Worm (Caenorhabditis elegans) whole organism, mixed stage, embryonic: ENCODE measurements around the gene C14E2.7.

Source experiments
- bed-3 ChIP-seq: fragments of 200-800 bp; sonication (Bioruptor generic); optimal IDR thresholded peaks from 3 replicates; lab custom pipeline; 2018; ENCODE audit warnings: mild to moderate bottlenecking, missing genetic modification characterization, moderate library complexity, missing compliant biosample characterization
- ceh-39 ChIP-seq: fragments of 150-350 bp; optimal IDR thresholded peaks from 2 replicates; lab custom pipeline; 2014; ENCODE audit warnings: missing biosample characterization, missing genetic modification characterization
- ceh-43 ChIP-seq: fragments of 200-800 bp; sonication (Bioruptor generic); optimal IDR thresholded peaks from 2 replicates; lab custom pipeline; 2018; ENCODE audit warnings: mild to moderate bottlenecking, missing genetic modification characterization, moderate library complexity, missing compliant biosample characterization
- ceh-83 ChIP-seq: fragments of 200-800 bp; sonication (Bioruptor generic); optimal IDR thresholded peaks from 2 replicates; lab custom pipeline; 2018; ENCODE audit warnings: mild to moderate bottlenecking, missing genetic modification characterization, missing compliant biosample characterization
- ces-1 ChIP-seq: fragments of 150-350 bp; optimal IDR thresholded peaks from 2 replicates; lab custom pipeline; 2014; ENCODE audit warnings: missing biosample characterization, missing genetic modification reagents, missing genetic modification characterization
- cnd-1 ChIP-seq: fragments of 200-800 bp; sonication (Bioruptor generic); optimal IDR thresholded peaks from 2 replicates; lab custom pipeline; 2018; ENCODE audit warnings: mild to moderate bottlenecking, missing genetic modification characterization, missing compliant biosample characterization
- drap-1 ChIP-seq: fragments of 200-800 bp; sonication (Bioruptor generic); optimal IDR thresholded peaks from 3 replicates; lab custom pipeline; 2018; ENCODE audit warnings: mild to moderate bottlenecking, missing genetic modification characterization, missing compliant biosample characterization
- elt-1 ChIP-seq: sonication (generic microtip); optimal IDR thresholded peaks from 2 replicates; lab custom pipeline; 2017; ENCODE audit warnings: missing genetic modification characterization, mild to moderate bottlenecking, missing compliant biosample characterization, antibody characterized with exemption, moderate library complexity, borderline replicate concordance; ENCODE audit not compliant: insufficient read depth
- elt-3 ChIP-seq: fragments of 150-350 bp; optimal IDR thresholded peaks from 2 replicates; lab custom pipeline; 2014; ENCODE audit warnings: missing biosample characterization, missing genetic modification characterization
- ham-2 ChIP-seq: fragments of 200-800 bp; sonication (Bioruptor generic); optimal IDR thresholded peaks from 2 replicates; lab custom pipeline; 2018; ENCODE audit warnings: mild to moderate bottlenecking, missing genetic modification characterization, missing compliant biosample characterization
- hlh-1 ChIP-seq: fragments of 150-350 bp; optimal IDR thresholded peaks from 2 replicates; lab custom pipeline; 2014; ENCODE audit warnings: missing biosample characterization, missing genetic modification reagents, missing genetic modification characterization
- lin-13 ChIP-seq: fragments of 150-350 bp; optimal IDR thresholded peaks from 2 replicates; lab custom pipeline; 2014; ENCODE audit warnings: missing biosample characterization, missing genetic modification characterization
- lin-32 ChIP-seq: fragments of 200-800 bp; sonication (Bioruptor generic); optimal IDR thresholded peaks from 2 replicates; lab custom pipeline; 2018; ENCODE audit warnings: mild to moderate bottlenecking, missing genetic modification characterization, missing compliant biosample characterization
- mab-5 ChIP-seq: fragments of 150-350 bp; optimal IDR thresholded peaks from 2 replicates; lab custom pipeline; 2014; ENCODE audit warnings: missing biosample characterization, missing genetic modification characterization
- mep-1 ChIP-seq: fragments of 150-350 bp; optimal IDR thresholded peaks from 2 replicates; lab custom pipeline; 2017; ENCODE audit warnings: missing biosample characterization, missing genetic modification reagents, missing genetic modification characterization, inconsistent platforms
- mls-2 ChIP-seq: sonication (generic microtip); optimal IDR thresholded peaks from 2 replicates; lab custom pipeline; 2016; ENCODE audit warnings: mild to moderate bottlenecking, missing genetic modification characterization, moderate library complexity, missing compliant biosample characterization
- nhr-12 ChIP-seq: fragments of 150-350 bp; optimal IDR thresholded peaks from 2 replicates; lab custom pipeline; 2014; ENCODE audit warnings: missing biosample characterization, missing genetic modification characterization
- nhr-2 ChIP-seq: fragments of 150-350 bp; optimal IDR thresholded peaks from 2 replicates; lab custom pipeline; 2014; ENCODE audit warnings: missing biosample characterization, missing genetic modification characterization
- nhr-237 ChIP-seq: fragments of 150-350 bp; optimal IDR thresholded peaks from 2 replicates; lab custom pipeline; 2014; ENCODE audit warnings: missing biosample characterization, missing genetic modification characterization
- nhr-28 ChIP-seq: fragments of 150-350 bp; optimal IDR thresholded peaks from 2 replicates; lab custom pipeline; 2014; ENCODE audit warnings: missing biosample characterization, missing genetic modification characterization
- nhr-76 ChIP-seq: sonication (generic microtip); optimal IDR thresholded peaks from 2 replicates; lab custom pipeline; 2017; ENCODE audit warnings: missing biosample characterization, missing genetic modification characterization
- pha-4 ChIP-seq: fragments of 150-350 bp; optimal IDR thresholded peaks from 2 replicates; lab custom pipeline; 2018; ENCODE audit warnings: missing biosample characterization, missing genetic modification reagents, missing genetic modification characterization
- sem-2 ChIP-seq: fragments of 200-800 bp; sonication (Bioruptor generic); optimal IDR thresholded peaks from 2 replicates; lab custom pipeline; 2018; ENCODE audit warnings: mild to moderate bottlenecking, missing genetic modification characterization, missing compliant biosample characterization
- snpc-4 ChIP-seq: fragments of 150-350 bp; optimal IDR thresholded peaks from 2 replicates; lab custom pipeline; 2014; ENCODE audit warnings: missing biosample characterization, missing genetic modification characterization
- sptf-1 ChIP-seq: sonication (generic microtip); optimal IDR thresholded peaks from 2 replicates; lab custom pipeline; 2017; ENCODE audit warnings: mild to moderate bottlenecking, missing genetic modification characterization, moderate library complexity, missing compliant biosample characterization
- unc-120 ChIP-seq: sonication (generic microtip); optimal IDR thresholded peaks from 2 replicates; lab custom pipeline; 2017; ENCODE audit warnings: missing genetic modification characterization, missing compliant biosample characterization; ENCODE audit not compliant: poor library complexity, severe bottlenecking
- unc-62 ChIP-seq: fragments of 150-350 bp; optimal IDR thresholded peaks from 2 replicates; lab custom pipeline; 2014; ENCODE audit warnings: missing biosample characterization, missing genetic modification reagents, missing genetic modification characterization
- ztf-11 ChIP-seq: fragments of 150-350 bp; optimal IDR thresholded peaks from 2 replicates; lab custom pipeline; 2014; ENCODE audit warnings: missing biosample characterization, missing genetic modification characterization

The C14E2.7 gene

ce11 chrX:1816106-1816505 is at the start of gene C14E2.7:
TSS of gene C14E2.7 (plus strand) at chrX:1816406.
- TF ChIP-seq ceh-39 (tag; lab: Kevin White, UChicago) (no peak), lin-32 (no peak), nhr-237 (tag; lab: Kevin White, UChicago) (no peak), snpc-4 (tag; lab: Kevin White, UChicago) (no peak), cnd-1 (tag; lab: Kevin White, UChicago) (no peak)

DNA sequence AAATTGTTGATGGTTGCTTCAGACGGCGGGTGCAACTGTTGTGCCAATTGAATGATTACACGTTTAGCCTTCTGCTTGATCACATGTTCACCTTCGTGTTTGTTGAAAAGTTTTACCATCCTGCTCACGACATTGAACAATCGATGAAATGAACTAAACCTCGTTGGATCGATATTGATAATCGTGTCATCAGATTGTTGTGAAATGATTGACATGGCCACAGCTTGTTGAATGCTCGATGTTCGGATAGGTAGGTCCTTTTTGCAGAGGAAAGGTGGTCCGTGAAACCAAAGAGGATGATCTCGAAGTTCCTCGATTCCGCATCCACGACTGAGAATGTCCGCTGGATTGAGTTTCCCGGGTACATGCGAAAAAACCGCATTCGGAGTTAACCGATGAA is 46.6 kb upstream of the C14E2.7 start:
- TF ChIP-seq nhr-28: no peak
- no peak for TF ChIP-seq ceh-83
- no peak for TF ChIP-seq drap-1 (GFP tag; lab: Kevin White, UChicago)
- no peak for TF ChIP-seq unc-62 (GFP tag; lab: Kevin White, UChicago)
- no peak for TF ChIP-seq ceh-43 (GFP tag; lab: Kevin White, UChicago)
- TF ChIP-seq ztf-11 (tag; lab: Kevin White, UChicago): no peak
- no peak for TF ChIP-seq pha-4
- no peak for TF ChIP-seq elt-1
- TF ChIP-seq bed-3 (GFP tag; lab: Kevin White, UChicago): no peak

ce11 chrX:1777988-1778387 is 38.2 kb upstream of the C14E2.7 start, which contains the start of gene elc-2:
TSS of gene elc-2 (minus strand) at chrX:1778088.
- TF ChIP-seq elt-3 (tag; lab: Kevin White, UChicago) (no peak), pha-4 (no peak), unc-120 (no peak), mep-1 (tag; lab: Kevin White, UChicago) (no peak), mab-5 (no peak), ces-1 (GFP tag; lab: Kevin White, UChicago) (no peak), nhr-76 (tag; lab: Kevin White, UChicago) (no peak), hlh-1 (tag; lab: Kevin White, UChicago) (no peak), ceh-39 (tag; lab: Kevin White, UChicago) (no peak), nhr-12 (tag; lab: Kevin White, UChicago) (no peak), lin-13 (tag; lab: Kevin White, UChicago) (no peak), cnd-1 (tag; lab: Kevin White, UChicago) (no peak), ztf-11 (tag; lab: Kevin White, UChicago) (no peak), sem-2 (GFP tag; lab: Kevin White, UChicago) (no peak), nhr-237 (tag; lab: Kevin White, UChicago) (no peak)

- TF ChIP-seq hlh-1 (tag; lab: Kevin White, UChicago) (no peak), sem-2 (GFP tag; lab: Kevin White, UChicago) (no peak), elt-1 (no peak), mep-1 (tag; lab: Kevin White, UChicago) (no peak), ceh-39 (tag; lab: Kevin White, UChicago) (no peak)
These were observed 30.5 kb upstream of the C14E2.7 start for ce11 chrX:1785692-1786091.

- TF ChIP-seq mls-2 (tag; lab: Kevin White, UChicago) (no peak), ceh-39 (tag; lab: Kevin White, UChicago) (no peak), mep-1 (tag; lab: Kevin White, UChicago) (no peak), drap-1 (GFP tag; lab: Kevin White, UChicago) (no peak), cnd-1 (tag; lab: Kevin White, UChicago) (no peak), ham-2 (GFP tag; lab: Kevin White, UChicago) (no peak), lin-32 (no peak), ces-1 (GFP tag; lab: Kevin White, UChicago) (no peak), nhr-76 (tag; lab: Kevin White, UChicago) (no peak), ceh-43 (GFP tag; lab: Kevin White, UChicago) (no peak), nhr-2 (tag; lab: Kevin White, UChicago) (no peak), ceh-83 (no peak), sptf-1 (tag; lab: Kevin White, UChicago) (no peak), pha-4 (no peak), unc-62 (GFP tag; lab: Kevin White, UChicago) (no peak), nhr-237 (tag; lab: Kevin White, UChicago) (no peak), snpc-4 (tag; lab: Kevin White, UChicago) (no peak), unc-120 (no peak), elt-3 (tag; lab: Kevin White, UChicago) (no peak)
These were observed 29.6 kb upstream of the C14E2.7 start, which contains the start of gene arg-1 for ce11 chrX:1786607-1787006. TSS of gene arg-1 (plus strand) at chrX:1786907.

ce11 chrX:1791095-1791494 is 25.1 kb upstream of the C14E2.7 start:
- TF ChIP-seq bed-3 (GFP tag; lab: Kevin White, UChicago) (no peak), nhr-2 (tag; lab: Kevin White, UChicago) (no peak), ham-2 (GFP tag; lab: Kevin White, UChicago) (no peak), elt-3 (tag; lab: Kevin White, UChicago) (no peak), sem-2 (GFP tag; lab: Kevin White, UChicago) (no peak), nhr-28 (no peak), pha-4 (no peak), ztf-11 (tag; lab: Kevin White, UChicago) (no peak), unc-120 (no peak), ceh-83 (no peak), nhr-12 (tag; lab: Kevin White, UChicago) (no peak), sptf-1 (tag; lab: Kevin White, UChicago) (no peak), nhr-76 (tag; lab: Kevin White, UChicago) (no peak)
- TF ChIP-seq, all 35 proteins: peak for 0
